Worm (Caenorhabditis elegans) whole organism, L1 larva: ENCODE measurements around the gene C12D5.10.

Source experiments
- ceh-82 ChIP-seq, 3 experiments: fragments of 150-350 bp in 1 of 3; sonication (generic microtip) in 2 of 3; optimal IDR thresholded peaks; 2 replicates each; lab custom pipeline; 2014 to 2017; ENCODE audit warnings: missing biosample characterization in 3 of 3, missing genetic modification characterization in 3 of 3
- dpl-1 ChIP-seq, 3 experiments: fragments of 150-350 bp in 2 of 3; sonication (generic microtip) in 1 of 3; optimal IDR thresholded peaks; 2 replicates each; lab custom pipeline; 2014 to 2017; ENCODE audit warnings: missing biosample characterization in 3 of 3, missing genetic modification characterization in 3 of 3, missing genetic modification reagents in 3 of 3
- egl-27 ChIP-seq, 2 experiments: fragments of 150-350 bp in 1 of 2; sonication (generic microtip); optimal IDR thresholded peaks; 3 replicates each; lab custom pipeline; 2017 to 2018; ENCODE audit warnings: missing biosample characterization in 2 of 2, missing genetic modification characterization in 2 of 2, missing genetic modification reagents in 2 of 2
- mef-2 ChIP-seq: fragments of 150-350 bp; optimal IDR thresholded peaks from 2 replicates; lab custom pipeline; 2014; ENCODE audit warnings: missing biosample characterization, missing genetic modification characterization
- nhr-47 ChIP-seq: sonication (generic microtip); optimal IDR thresholded peaks from 2 replicates; lab custom pipeline; 2016; ENCODE audit warnings: mild to moderate bottlenecking, missing genetic modification characterization, moderate library complexity, missing compliant biosample characterization
- pqm-1 ChIP-seq: sonication (generic microtip); optimal IDR thresholded peaks from 3 replicates; lab custom pipeline; 2017; ENCODE audit warnings: missing biosample characterization, missing genetic modification characterization
- unc-62 ChIP-seq: fragments of 150-350 bp; optimal IDR thresholded peaks from 2 replicates; lab custom pipeline; 2014; ENCODE audit warnings: missing biosample characterization, missing genetic modification reagents, missing genetic modification characterization
- zag-1 ChIP-seq: fragments of 150-350 bp; optimal IDR thresholded peaks from 2 replicates; lab custom pipeline; 2014; ENCODE audit warnings: missing biosample characterization, missing genetic modification characterization

DNA sequence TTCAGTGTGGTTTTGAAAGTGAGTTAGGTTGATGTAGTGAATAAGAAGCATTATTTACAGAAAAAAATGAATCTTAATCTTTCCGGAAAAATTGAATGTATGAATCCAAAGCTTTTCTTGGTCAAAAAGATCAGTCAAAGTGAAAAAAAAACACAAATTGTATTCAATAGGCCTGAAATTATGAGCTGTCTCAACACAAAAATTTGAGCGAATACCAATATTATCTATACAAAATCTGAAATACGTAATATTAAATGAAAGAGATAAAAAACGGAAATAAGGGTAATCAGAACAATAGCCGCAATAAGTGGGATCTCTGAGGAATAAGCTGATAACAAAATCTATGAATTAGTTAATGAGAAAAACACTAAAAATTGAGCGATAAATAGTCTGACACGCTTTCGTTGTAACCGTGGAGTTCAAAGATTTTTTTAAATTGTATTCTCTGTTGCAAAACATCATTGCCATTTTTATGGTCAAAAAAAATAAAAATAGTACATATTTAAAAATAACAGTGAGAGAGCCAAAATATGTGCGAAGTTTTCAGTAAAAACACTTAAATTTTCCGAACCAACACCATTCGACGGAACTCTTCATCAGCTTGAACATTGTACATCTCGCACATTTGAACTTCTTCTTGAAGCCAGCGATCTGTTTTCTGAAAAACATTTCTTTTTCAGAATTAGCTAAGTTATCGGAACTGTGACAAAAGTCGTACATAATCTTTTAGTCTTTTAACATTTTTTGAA is 9.2 kb downstream of the C12D5.10 start, which contains the start of gene sre-11:
- no peak for TF ChIP-seq ceh-82 (tag; optimal IDR thresholded peaks at IDR 0.05; lab: Kevin White, UChicago)
- TF ChIP-seq unc-62 (GFP tag; lab: Kevin White, UChicago): no peak
- no peak for TF ChIP-seq pqm-1 (tag; lab: Kevin White, UChicago)
- no peak for TF ChIP-seq egl-27 (tag; optimal IDR thresholded peaks at IDR 0.05; lab: Kevin White, UChicago)
- TF ChIP-seq nhr-47: no peak
- no peak for TF ChIP-seq dpl-1 (GFP tag; optimal IDR thresholded peaks at IDR 0.05; lab: Kevin White, UChicago)
- no peak for TF ChIP-seq mef-2
- no peak for TF ChIP-seq zag-1 (tag; lab: Kevin White, UChicago)
